Fruit fly (Drosophila melanogaster) whole organism, embryonic: ENCODE results near the gene CG6283.

Source experiments
- CG33557 ChIP-seq: fragments of 200-800 bp; sonication (Bioruptor generic); optimal IDR thresholded peaks from 2 replicates; lab custom pipeline; 2019; ENCODE audit warnings: missing biosample characterization, mild to moderate bottlenecking, missing genetic modification characterization, moderate library complexity
- CG4360 ChIP-seq: fragments of 200-800 bp; sonication (Bioruptor generic); IDR thresholded peaks from 2 replicates; pipeline ENCODE4 v1.3.6; 2022; ENCODE audit warnings: missing biosample characterization, missing genetic modification characterization
- CG4707 ChIP-seq: fragments of 200-800 bp; sonication (Bioruptor generic); optimal IDR thresholded peaks from 2 replicates; lab custom pipeline; 2018; ENCODE audit warnings: missing biosample characterization, mild to moderate bottlenecking, missing genetic modification characterization, moderate library complexity
- CG8765 ChIP-seq: fragments of 200-800 bp; sonication (Bioruptor generic); IDR thresholded peaks from 2 replicates; pipeline ENCODE4 v1.3.6; 2022; ENCODE audit warnings: missing biosample characterization, missing genetic modification characterization
- CG9932 ChIP-seq: fragments of 200-800 bp; sonication (Bioruptor generic); IDR thresholded peaks from 2 replicates; pipeline ENCODE4 v1.3.6; 2022; ENCODE audit warnings: missing biosample characterization, missing genetic modification characterization
- row ChIP-seq: fragments of 200-800 bp; sonication (Bioruptor generic); IDR thresholded peaks from 3 replicates; pipeline ENCODE4 v1.3.6; 2022; ENCODE audit warnings: missing biosample characterization, missing genetic modification characterization

DNA sequence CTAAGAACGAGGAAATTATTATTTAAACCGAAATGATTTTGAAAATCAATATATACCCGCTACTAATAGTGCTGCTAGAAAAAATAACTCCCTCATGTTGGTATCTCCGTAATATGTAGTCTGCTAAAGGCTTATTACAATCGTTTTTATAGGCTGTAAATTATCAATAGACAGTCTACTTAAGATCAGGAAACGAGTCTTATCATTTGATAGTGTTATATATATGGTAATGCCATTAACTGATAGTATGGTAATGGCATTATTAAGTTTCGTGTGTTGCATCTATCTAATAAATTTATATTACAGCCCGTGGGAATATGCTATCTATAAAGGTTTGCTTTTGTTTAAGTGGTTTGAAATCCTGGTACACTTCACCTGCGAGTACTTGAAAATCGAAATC lies 3.0 kb downstream of the CG6283 start, which contains the start of gene CG17192:
- no peak for TF ChIP-seq row (GFP tag; lab: Robert Waterston, UW)
- no peak for TF ChIP-seq CG33557 (GFP tag; lab: Kevin White, UChicago)
- TF ChIP-seq CG4360, result no peak
- TF ChIP-seq CG8765 (GFP tag; lab: Robert Waterston, UW), result no peak
- TF ChIP-seq CG4707, result no peak
- no peak for TF ChIP-seq CG9932 (GFP tag; lab: Robert Waterston, UW)
